Worm (Caenorhabditis elegans) whole organism, late embryonic: ENCODE results near the gene Y49F6B.14.

ENCODE experiments used
- C38D4.7 ChIP-seq: fragments of 200-800 bp; sonication (Bioruptor generic); optimal IDR thresholded peaks from 2 replicates; lab custom pipeline; 2018; ENCODE audit warnings: mild to moderate bottlenecking, missing genetic modification characterization, moderate library complexity, missing compliant biosample characterization
- K09A11.1 ChIP-seq: sonication (generic microtip); optimal IDR thresholded peaks from 2 replicates; lab custom pipeline; 2017; ENCODE audit warnings: antibody characterized with exemption, mild to moderate bottlenecking, missing genetic modification characterization, missing compliant biosample characterization; ENCODE audit not compliant: insufficient read depth
- T23F11.4 ChIP-seq: fragments of 200-800 bp; sonication (Bioruptor generic); optimal IDR thresholded peaks from 2 replicates; lab custom pipeline; 2018; ENCODE audit warnings: mild to moderate bottlenecking, missing genetic modification characterization, missing compliant biosample characterization
- ahr-1 ChIP-seq: sonication (generic microtip); optimal IDR thresholded peaks from 2 replicates; lab custom pipeline; 2016; ENCODE audit warnings: missing genetic modification characterization, missing compliant biosample characterization
- ama-1 ChIP-seq: fragments of 150-350 bp; optimal IDR thresholded peaks from 2 replicates; lab custom pipeline; 2014
- ceh-14 ChIP-seq: sonication (generic microtip); optimal IDR thresholded peaks from 2 replicates; lab custom pipeline; 2016; ENCODE audit warnings: missing genotype, missing genetic modification characterization, missing compliant biosample characterization
- ceh-18 ChIP-seq: sonication (generic microtip); optimal IDR thresholded peaks from 2 replicates; lab custom pipeline; 2016; ENCODE audit warnings: missing genetic modification characterization, missing compliant biosample characterization
- ceh-2 ChIP-seq: sonication (generic microtip); optimal IDR thresholded peaks from 2 replicates; lab custom pipeline; 2016; ENCODE audit warnings: missing genotype, missing genetic modification characterization, missing compliant biosample characterization
- ceh-30 ChIP-seq: fragments of 150-350 bp; optimal IDR thresholded peaks from 2 replicates; lab custom pipeline; 2014; ENCODE audit warnings: missing biosample characterization, missing genetic modification characterization
- ceh-45 ChIP-seq: fragments of 200-800 bp; sonication (Bioruptor generic); IDR thresholded peaks from 2 replicates; pipeline ENCODE4 v1.3.6; 2022; ENCODE audit warnings: missing genetic modification reagents, missing genetic modification characterization, missing compliant biosample characterization
- ceh-9 ChIP-seq: sonication (generic microtip); optimal IDR thresholded peaks from 2 replicates; lab custom pipeline; 2016; ENCODE audit warnings: mild to moderate bottlenecking, missing genetic modification characterization, inconsistent platforms, missing compliant biosample characterization
- che-1 ChIP-seq: sonication (generic microtip); optimal IDR thresholded peaks from 2 replicates; lab custom pipeline; 2016; ENCODE audit warnings: mild to moderate bottlenecking, missing genetic modification characterization, missing compliant biosample characterization
- dve-1 ChIP-seq: sonication (generic microtip); optimal IDR thresholded peaks from 2 replicates; lab custom pipeline; 2017; ENCODE audit warnings: antibody characterized with exemption, mild to moderate bottlenecking, missing genetic modification characterization, missing compliant biosample characterization
- elt-4 ChIP-seq: sonication (generic microtip); optimal IDR thresholded peaks from 2 replicates; lab custom pipeline; 2016; ENCODE audit warnings: missing genetic modification characterization, missing compliant biosample characterization
- ets-4 ChIP-seq: sonication (generic microtip); optimal IDR thresholded peaks from 2 replicates; lab custom pipeline; 2016; ENCODE audit warnings: missing genetic modification characterization, missing compliant biosample characterization
- eyg-1 ChIP-seq: sonication (generic microtip); optimal IDR thresholded peaks from 2 replicates; lab custom pipeline; 2016; ENCODE audit warnings: missing genotype, missing genetic modification characterization, missing compliant biosample characterization
- fax-1 ChIP-seq: sonication (generic microtip); optimal IDR thresholded peaks from 2 replicates; lab custom pipeline; 2016; ENCODE audit warnings: missing genotype, missing genetic modification characterization, missing compliant biosample characterization
- gmeb-2 ChIP-seq: sonication (generic microtip); optimal IDR thresholded peaks from 2 replicates; lab custom pipeline; 2016; ENCODE audit warnings: missing genetic modification characterization, inconsistent platforms, missing compliant biosample characterization
- hlh-30 ChIP-seq: sonication (generic microtip); optimal IDR thresholded peaks from 2 replicates; lab custom pipeline; 2017; ENCODE audit warnings: antibody characterized with exemption, missing genetic modification characterization, missing compliant biosample characterization; ENCODE audit not compliant: insufficient read depth
- hlh-6 ChIP-seq: sonication (generic microtip); optimal IDR thresholded peaks from 2 replicates; lab custom pipeline; 2016; ENCODE audit warnings: missing genotype, missing genetic modification characterization, missing compliant biosample characterization
- lim-6 ChIP-seq: sonication (generic microtip); optimal IDR thresholded peaks from 2 replicates; lab custom pipeline; 2016; ENCODE audit warnings: missing genetic modification characterization, missing compliant biosample characterization
- lin-11 ChIP-seq: fragments of 200-800 bp; sonication (Bioruptor generic); optimal IDR thresholded peaks from 2 replicates; lab custom pipeline; 2018; ENCODE audit warnings: mild to moderate bottlenecking, missing genetic modification characterization, missing compliant biosample characterization
- madf-2 ChIP-seq: sonication (generic microtip); optimal IDR thresholded peaks from 2 replicates; lab custom pipeline; 2017; ENCODE audit warnings: missing genetic modification characterization, missing compliant biosample characterization
- mec-3 ChIP-seq: sonication (generic microtip); optimal IDR thresholded peaks from 2 replicates; lab custom pipeline; 2016; ENCODE audit warnings: borderline replicate concordance, missing genetic modification characterization, missing compliant biosample characterization
- nfya-1 ChIP-seq: sonication (generic microtip); optimal IDR thresholded peaks from 2 replicates; lab custom pipeline; 2017; ENCODE audit warnings: missing genetic modification characterization, mild to moderate bottlenecking, missing compliant biosample characterization, antibody characterized with exemption, moderate library complexity
- nhr-232 ChIP-seq: sonication (generic microtip); optimal IDR thresholded peaks from 2 replicates; lab custom pipeline; 2016; ENCODE audit warnings: missing genetic modification characterization, missing compliant biosample characterization
- odd-2 ChIP-seq: sonication (generic microtip); optimal IDR thresholded peaks from 2 replicates; lab custom pipeline; 2017; ENCODE audit warnings: antibody characterized with exemption, mild to moderate bottlenecking, missing genetic modification characterization, missing compliant biosample characterization
- pha-4 ChIP-seq: fragments of 150-350 bp; optimal IDR thresholded peaks from 2 replicates; lab custom pipeline; 2018; ENCODE audit warnings: missing biosample characterization, missing genetic modification reagents, missing genetic modification characterization
- syd-9 ChIP-seq: sonication (generic microtip); optimal IDR thresholded peaks from 2 replicates; lab custom pipeline; 2016; ENCODE audit warnings: mild to moderate bottlenecking, missing genetic modification characterization, moderate library complexity, missing compliant biosample characterization
- tbx-2 ChIP-seq: sonication (generic microtip); optimal IDR thresholded peaks from 2 replicates; lab custom pipeline; 2016; ENCODE audit warnings: missing genetic modification characterization, missing compliant biosample characterization
- unc-3 ChIP-seq, 2 experiments: fragments of 200-800 bp in 1 of 2; sonication (Bioruptor generic) in 1 of 2; sonication (generic microtip) in 1 of 2; conservative IDR thresholded peaks in 1 of 2; optimal IDR thresholded peaks in 1 of 2; 2 replicates each; pipeline versions ENCODE4 v1.3.6 to Lab custom; 2016 to 2022; ENCODE audit warnings: missing compliant biosample characterization in 2 of 2, missing genetic modification characterization in 2 of 2, missing genetic modification reagents in 1 of 2
- unc-42 ChIP-seq: sonication (generic microtip); optimal IDR thresholded peaks from 2 replicates; lab custom pipeline; 2016; ENCODE audit warnings: missing genotype, missing genetic modification characterization, missing compliant biosample characterization

Gene Y49F6B.14

ce11 chrII:3546381-3546931, 31.2 kb upstream of the Y49F6B.14 start, which contains the start of gene apd-3:
TSS of gene apd-3 (minus strand) at chrII:3546431.
- TF ChIP-seq mec-3 (no peak), ceh-45 (GFP tag; lab: Robert Waterston, UW) (no peak), ceh-18 (tag; lab: Kevin White, UChicago) (no peak), gmeb-2 (tag; lab: Kevin White, UChicago) (no peak), ceh-2 (no peak), unc-42 (no peak), syd-9 (tag; lab: Kevin White, UChicago) (no peak), ahr-1 (tag; lab: Kevin White, UChicago) (no peak), unc-3 (GFP tag; conservative IDR thresholded peaks at IDR 0.05; lab: Robert Waterston, UW) (no peak), unc-3 (tag; optimal IDR thresholded peaks at IDR 0.05; lab: Kevin White, UChicago) (no peak), madf-2 (tag; lab: Kevin White, UChicago) (no peak), nhr-232 (tag; lab: Kevin White, UChicago) (no peak), odd-2 (tag; lab: Kevin White, UChicago) (no peak), K09A11.1 (tag; lab: Kevin White, UChicago) (no peak)

- TF ChIP-seq ets-4, result no peak
- TF ChIP-seq tbx-2 (tag; lab: Kevin White, UChicago), result no peak
- TF ChIP-seq dve-1 (tag; lab: Kevin White, UChicago), result no peak
- no peak for TF ChIP-seq C38D4.7
- TF ChIP-seq lim-6 (tag; lab: Kevin White, UChicago), result no peak
- no peak for TF ChIP-seq ceh-2
- no peak for TF ChIP-seq hlh-30 (tag; lab: Kevin White, UChicago)
- no peak for TF ChIP-seq pha-4
- no peak for TF ChIP-seq nfya-1 (tag; lab: Kevin White, UChicago)
- TF ChIP-seq elt-4, result no peak
Observed at ce11 chrII:3540151-3540550, 24.9 kb upstream of the Y49F6B.14 start.

ce11 chrII:3528256-3528655, 13.0 kb upstream of the Y49F6B.14 start, which contains the start of gene ncs-6:
TSS of gene ncs-6 (minus strand) at chrII:3528516.
- TF ChIP-seq eyg-1 (tag; lab: Kevin White, UChicago) (no peak), T23F11.4 (no peak), che-1 (tag; lab: Kevin White, UChicago) (no peak), ceh-9 (tag; lab: Kevin White, UChicago) (no peak), nfya-1 (tag; lab: Kevin White, UChicago) (no peak)

- TF ChIP-seq fax-1 (tag; lab: Kevin White, UChicago) (no peak), dve-1 (tag; lab: Kevin White, UChicago) (no peak), ets-4 (no peak), lim-6 (tag; lab: Kevin White, UChicago) (peak; percentile 17), ceh-2 (no peak), lin-11 (no peak), ceh-14 (peak; percentile 67), hlh-6 (tag; lab: Kevin White, UChicago) (no peak), odd-2 (tag; lab: Kevin White, UChicago) (no peak)
Observed at ce11 chrII:3527460-3527859, 12.2 kb upstream of the Y49F6B.14 start.

- TF ChIP-seq unc-3 (GFP tag; conservative IDR thresholded peaks at IDR 0.05; lab: Robert Waterston, UW), result no peak
- TF ChIP-seq unc-3 (tag; optimal IDR thresholded peaks at IDR 0.05; lab: Kevin White, UChicago), result no peak
- no peak for TF ChIP-seq ama-1 (lab: Kevin White, UChicago)
- TF ChIP-seq ets-4, result no peak
- TF ChIP-seq C38D4.7, result no peak
- no peak for TF ChIP-seq hlh-6 (tag; lab: Kevin White, UChicago)
- no peak for TF ChIP-seq ceh-30 (tag; lab: Kevin White, UChicago)
Observed at ce11 chrII:3524097-3524496, 8.8 kb upstream of the Y49F6B.14 start, which contains the start of gene col-72. TSS of gene col-72 (minus strand) at chrII:3524197.
